Fruit fly (Drosophila melanogaster): ENCODE data around the gene CG34269.

DNA sequence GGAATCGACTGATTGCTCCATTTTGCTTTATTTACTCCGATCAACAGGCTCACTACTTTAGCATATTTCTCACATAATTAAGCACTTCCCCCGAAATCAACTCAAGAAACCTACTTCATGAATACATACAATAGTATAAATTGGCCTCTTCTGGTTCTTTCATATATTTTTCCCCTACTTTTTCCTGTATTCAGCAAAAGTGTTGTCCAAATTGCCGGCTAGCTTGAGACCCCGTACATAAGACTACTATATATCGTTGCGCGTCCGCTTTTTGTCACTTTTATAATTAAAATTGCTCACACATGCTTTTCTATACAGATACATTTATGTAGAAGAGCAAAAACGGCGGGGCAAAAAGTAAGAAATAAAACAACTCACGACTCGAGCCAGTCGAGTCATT, 38.8 kb upstream of the CG34269 start:
- TF ChIP-seq CG17806 (tag; optimal IDR thresholded peaks at IDR 0.05) (no peak), EcR (GFP tag; optimal IDR thresholded peaks at IDR 0.05) (no peak), CG4496 (GFP tag; IDR thresholded peaks at IDR 0.05) (no peak), CG32121 (GFP tag; IDR thresholded peaks at IDR 0.05) (no peak), CG13204 (GFP tag; optimal IDR thresholded peaks at IDR 0.05) (no peak), CG9948 (tag; optimal IDR thresholded peaks at IDR 0.05) (no peak), Pif1B (GFP tag; optimal IDR thresholded peaks at IDR 0.05) (no peak), D1 (tag; optimal IDR thresholded peaks at IDR 0.05) (no peak), Snoo (tag; optimal IDR thresholded peaks at IDR 0.05) (no peak)

Data from whole organism, pupa.